Fruit fly (Drosophila melanogaster) whole organism, embryonic: Measurements from ENCODE around the gene Art8.

Experiments
- Ada2b ChIP-seq: fragments of 200-800 bp; sonication (Bioruptor generic); IDR thresholded peaks from 2 replicates; pipeline ENCODE4 v1.3.6; 2022; ENCODE audit warnings: missing biosample characterization, missing genetic modification characterization
- CG10654 ChIP-seq: fragments of 200-800 bp; sonication (Bioruptor generic); optimal IDR thresholded peaks from 2 replicates; lab custom pipeline; 2016; ENCODE audit warnings: missing biosample characterization, missing genetic modification characterization
- CG30431 ChIP-seq: fragments of 200-800 bp; sonication (Bioruptor generic); optimal IDR thresholded peaks from 2 replicates; lab custom pipeline; 2017; ENCODE audit warnings: missing biosample characterization, missing genetic modification characterization
- CG6654 ChIP-seq: fragments of 200-800 bp; sonication (Bioruptor generic); optimal IDR thresholded peaks from 2 replicates; lab custom pipeline; 2017; ENCODE audit warnings: missing biosample characterization, mild to moderate bottlenecking, missing genetic modification characterization
- CG9609 ChIP-seq: fragments of 200-800 bp; sonication (Bioruptor generic); optimal IDR thresholded peaks from 3 replicates; lab custom pipeline; 2016; ENCODE audit warnings: missing biosample characterization, missing genetic modification characterization
- Dbx ChIP-seq: fragments of 200-800 bp; sonication (Bioruptor generic); IDR thresholded peaks from 3 replicates; pipeline ENCODE4 v1.3.6; 2022; ENCODE audit warnings: missing biosample characterization, missing genetic modification characterization
- dmrt11E ChIP-seq: fragments of 200-800 bp; sonication (Bioruptor generic); optimal IDR thresholded peaks from 3 replicates; lab custom pipeline; 2018; ENCODE audit warnings: missing biosample characterization, mild to moderate bottlenecking, missing genetic modification characterization, moderate library complexity
- gt ChIP-seq: fragments of 200-800 bp; sonication (Bioruptor generic); IDR thresholded peaks from 2 replicates; pipeline ENCODE4 v1.3.6; 2022; ENCODE audit warnings: missing biosample characterization, missing genetic modification characterization
- hkb ChIP-seq, 2 experiments: fragments of 200-800 bp in 1 of 2; fragments of >200 bp in 1 of 2; sonication (Bioruptor generic) in 1 of 2; IDR thresholded peaks in 1 of 2; optimal IDR thresholded peaks in 1 of 2; 2 replicates each; pipeline versions ENCODE4 v1.3.6 to Lab custom; 2017 to 2022; ENCODE audit warnings: missing biosample characterization in 1 of 2, missing genetic modification characterization in 1 of 2

DNA sequence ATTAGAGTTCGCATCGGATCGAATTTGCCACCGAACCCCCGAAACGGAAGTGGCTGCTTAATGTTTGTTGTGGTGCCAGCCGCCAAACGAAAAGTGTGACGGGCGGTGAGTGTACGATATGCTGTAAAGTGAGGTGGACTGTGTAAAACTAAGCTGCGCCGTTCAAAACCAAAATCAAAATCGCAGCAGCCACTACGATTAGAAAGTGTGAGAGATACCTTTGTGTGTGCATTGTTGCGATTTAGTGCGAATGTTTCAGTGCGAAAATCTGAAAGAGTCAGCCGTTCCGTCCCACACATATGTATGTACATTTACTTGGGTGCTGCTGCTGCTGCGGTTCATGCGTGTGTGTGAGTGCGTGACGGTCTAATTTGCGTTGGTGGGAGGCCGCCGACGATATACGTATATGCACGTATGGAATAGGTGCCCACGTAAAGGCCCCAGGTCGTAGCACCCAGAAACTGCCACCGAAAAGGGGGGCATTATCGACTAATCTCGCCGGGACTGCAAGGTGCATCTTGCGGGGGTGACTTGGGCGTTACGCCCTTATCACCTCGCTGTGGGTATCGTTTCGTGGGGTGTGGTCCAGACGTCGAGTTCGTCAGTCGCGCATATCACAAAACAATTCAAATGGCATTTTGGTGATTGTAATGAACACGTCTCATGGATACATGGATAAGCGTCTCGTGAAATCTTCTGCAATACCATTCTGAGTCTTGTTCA lies 33.9 kb downstream of the Art8 start:
- no peak for TF ChIP-seq CG30431
- no peak for TF ChIP-seq dmrt11E (tag; lab: Kevin White, UChicago)
- TF ChIP-seq CG9609 (GFP tag; lab: Kevin White, UChicago) = no peak
- no peak for TF ChIP-seq Ada2b
- TF ChIP-seq Dbx = no peak; the same call in 2 of the 3 replicates
- no peak for TF ChIP-seq CG10654 (GFP tag; lab: Kevin White, UChicago)
- no peak for TF ChIP-seq gt
- no peak for TF ChIP-seq hkb (optimal IDR thresholded peaks at IDR 0.05; lab: Kevin White, UChicago)
- no peak for TF ChIP-seq hkb (GFP tag; IDR thresholded peaks at IDR 0.05; lab: Robert Waterston, UW)
- TF ChIP-seq CG6654 (GFP tag; lab: Kevin White, UChicago) = no peak
